Fruit fly (Drosophila melanogaster): ENCODE data around the gene frac.

- TF ChIP-seq pan (optimal IDR thresholded peaks at IDR 0.05), result no peak
- TF ChIP-seq Hr83 (GFP tag; optimal IDR thresholded peaks at IDR 0.05; ENCODE audit: poor library complexity, severe bottlenecking), result no peak
Measured at dm6 chr3L:7598329-7598728, 35.9 kb downstream of the frac start.
